Worm (Caenorhabditis elegans) whole organism, mixed stage, embryonic: ENCODE data around the gene ace-1.

ENCODE experiments used
- blmp-1 ChIP-seq: fragments of 150-350 bp; optimal IDR thresholded peaks from 2 replicates; lab custom pipeline; 2014; ENCODE audit warnings: missing biosample characterization, missing genetic modification characterization
- ceh-39 ChIP-seq: fragments of 150-350 bp; optimal IDR thresholded peaks from 2 replicates; lab custom pipeline; 2014; ENCODE audit warnings: missing biosample characterization, missing genetic modification characterization
- elt-3 ChIP-seq: fragments of 150-350 bp; optimal IDR thresholded peaks from 2 replicates; lab custom pipeline; 2014; ENCODE audit warnings: missing biosample characterization, missing genetic modification characterization
- flh-1 ChIP-seq: fragments of 200-800 bp; sonication (Bioruptor generic); optimal IDR thresholded peaks from 2 replicates; lab custom pipeline; 2018; ENCODE audit warnings: mild to moderate bottlenecking, missing genetic modification characterization, moderate library complexity, missing compliant biosample characterization
- ham-2 ChIP-seq: fragments of 200-800 bp; sonication (Bioruptor generic); optimal IDR thresholded peaks from 2 replicates; lab custom pipeline; 2018; ENCODE audit warnings: mild to moderate bottlenecking, missing genetic modification characterization, missing compliant biosample characterization
- lin-32 ChIP-seq: fragments of 200-800 bp; sonication (Bioruptor generic); optimal IDR thresholded peaks from 2 replicates; lab custom pipeline; 2018; ENCODE audit warnings: mild to moderate bottlenecking, missing genetic modification characterization, missing compliant biosample characterization
- mep-1 ChIP-seq: fragments of 150-350 bp; optimal IDR thresholded peaks from 2 replicates; lab custom pipeline; 2017; ENCODE audit warnings: missing biosample characterization, missing genetic modification reagents, missing genetic modification characterization, inconsistent platforms
- mls-2 ChIP-seq: sonication (generic microtip); optimal IDR thresholded peaks from 2 replicates; lab custom pipeline; 2016; ENCODE audit warnings: mild to moderate bottlenecking, missing genetic modification characterization, moderate library complexity, missing compliant biosample characterization
- nhr-12 ChIP-seq: fragments of 150-350 bp; optimal IDR thresholded peaks from 2 replicates; lab custom pipeline; 2014; ENCODE audit warnings: missing biosample characterization, missing genetic modification characterization
- nhr-28 ChIP-seq: fragments of 150-350 bp; optimal IDR thresholded peaks from 2 replicates; lab custom pipeline; 2014; ENCODE audit warnings: missing biosample characterization, missing genetic modification characterization
- snpc-4 ChIP-seq: fragments of 150-350 bp; optimal IDR thresholded peaks from 2 replicates; lab custom pipeline; 2014; ENCODE audit warnings: missing biosample characterization, missing genetic modification characterization
- ztf-11 ChIP-seq: fragments of 150-350 bp; optimal IDR thresholded peaks from 2 replicates; lab custom pipeline; 2014; ENCODE audit warnings: missing biosample characterization, missing genetic modification characterization

DNA sequence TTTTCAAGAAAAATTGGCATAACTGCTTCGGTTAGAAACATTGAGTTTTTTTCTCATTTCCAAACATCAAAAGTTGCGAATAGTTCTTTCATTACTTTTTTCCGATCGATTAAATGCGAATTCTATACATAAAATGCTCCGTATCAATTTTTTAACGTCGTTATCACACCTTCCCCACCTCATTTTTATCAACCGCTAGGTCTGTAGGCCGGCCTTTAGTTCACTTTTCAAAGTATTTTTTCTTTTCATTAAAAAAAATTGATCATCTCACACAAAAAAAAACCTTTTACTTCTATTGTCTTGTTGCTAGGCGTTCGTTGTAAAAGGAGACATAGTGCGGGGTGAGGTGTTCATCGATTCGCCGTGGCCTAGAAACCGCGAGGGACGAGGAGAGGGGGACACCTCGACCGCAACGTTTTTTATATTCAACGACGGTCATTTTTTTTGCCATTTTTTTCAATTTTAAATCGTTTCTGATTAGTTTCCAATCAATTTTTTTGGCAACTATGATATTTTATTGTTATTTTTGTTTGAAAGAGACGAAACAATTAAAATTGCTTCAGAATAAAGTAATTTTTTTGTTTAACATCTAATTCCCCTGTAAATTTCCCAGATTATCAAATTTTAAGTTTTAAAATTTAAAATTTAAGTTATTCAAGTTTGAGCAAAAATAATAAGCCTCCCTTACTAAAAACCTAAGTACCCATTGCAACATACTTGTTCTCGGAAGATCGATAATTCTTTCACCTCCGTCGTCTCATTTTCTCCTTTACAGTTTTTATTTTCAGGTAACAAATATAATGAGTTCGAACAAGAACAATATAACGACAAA is 8.9 kb downstream of the ace-1 start, which contains the start of gene sur-7:
- TF ChIP-seq ztf-11 (tag; lab: Kevin White, UChicago) (no peak), snpc-4 (tag; lab: Kevin White, UChicago) (no peak), lin-32 (GFP tag; lab: Kevin White, UChicago) (no peak), nhr-28 (tag; lab: Kevin White, UChicago) (no peak), nhr-12 (tag; lab: Kevin White, UChicago) (no peak), blmp-1 (tag; lab: Kevin White, UChicago) (no peak), ceh-39 (tag; lab: Kevin White, UChicago) (no peak), mep-1 (tag; lab: Kevin White, UChicago) (no peak), mls-2 (tag; lab: Kevin White, UChicago) (no peak), flh-1 (GFP tag; lab: Kevin White, UChicago) (no peak), ham-2 (GFP tag; lab: Kevin White, UChicago) (no peak), elt-3 (no peak)
